Fruit fly (Drosophila melanogaster) whole organism, wandering third instar larva: ENCODE data around the gene ldd.

Experiments
- Abd-B ChIP-seq: fragments of >200 bp; optimal IDR thresholded peaks from 2 replicates; lab custom pipeline; 2017; ENCODE audit warnings: missing biosample characterization, missing genetic modification characterization
- GATAd ChIP-seq: sonication (Bioruptor generic); optimal IDR thresholded peaks from 2 replicates; lab custom pipeline; 2016; ENCODE audit warnings: missing biosample characterization, missing genetic modification characterization
- Mio ChIP-seq: sonication (Bioruptor generic); optimal IDR thresholded peaks from 2 replicates; lab custom pipeline; 2016; ENCODE audit warnings: missing biosample characterization, missing genetic modification characterization
- Myc ChIP-seq: fragments of >200 bp; optimal IDR thresholded peaks from 2 replicates; lab custom pipeline; 2017
- N ChIP-seq: fragments of >200 bp; optimal IDR thresholded peaks from 2 replicates; lab custom pipeline; 2018; ENCODE audit warnings: missing biosample characterization, missing external identifiers, missing genetic modification characterization
- OdsH ChIP-seq: fragments of 200-800 bp; sonication (Bioruptor generic); optimal IDR thresholded peaks from 2 replicates; lab custom pipeline; 2016; ENCODE audit warnings: missing biosample characterization, mild to moderate bottlenecking, missing genetic modification characterization
- Sp1 ChIP-seq: fragments of 200-800 bp; sonication (Bioruptor generic); optimal IDR thresholded peaks from 3 replicates; lab custom pipeline; 2019; ENCODE audit warnings: missing biosample characterization, mild to moderate bottlenecking, missing genetic modification characterization, moderate library complexity
- ey ChIP-seq: fragments of 200-800 bp; sonication (Bioruptor generic); optimal IDR thresholded peaks from 2 replicates; lab custom pipeline; 2016; ENCODE audit warnings: missing biosample characterization, missing genetic modification characterization
- h ChIP-seq: fragments of 200-800 bp; sonication (Bioruptor generic); optimal IDR thresholded peaks from 3 replicates; lab custom pipeline; 2016; ENCODE audit warnings: missing biosample characterization, mild to moderate bottlenecking, missing genetic modification characterization
- lola ChIP-seq: fragments of >200 bp; optimal IDR thresholded peaks from 2 replicates; lab custom pipeline; 2017; ENCODE audit warnings: missing biosample characterization, missing genetic modification characterization
- pan ChIP-seq: fragments of >200 bp; optimal IDR thresholded peaks from 2 replicates; lab custom pipeline; 2017
- sv ChIP-seq: fragments of 200-800 bp; sonication (Bioruptor generic); optimal IDR thresholded peaks from 3 replicates; lab custom pipeline; 2016; ENCODE audit warnings: missing biosample characterization, missing genetic modification characterization
- usp ChIP-seq: fragments of >200 bp; optimal IDR thresholded peaks from 2 replicates; lab custom pipeline; 2017; ENCODE audit warnings: missing biosample characterization, missing genetic modification characterization

- TF ChIP-seq h (GFP tag; lab: Kevin White, UChicago), result no peak
- TF ChIP-seq OdsH (GFP tag; lab: Kevin White, UChicago), result no peak
- no peak for TF ChIP-seq GATAd
- no peak for TF ChIP-seq Myc (lab: Kevin White, UChicago)
- TF ChIP-seq usp (GFP tag; lab: Kevin White, UChicago), result no peak
- no peak for TF ChIP-seq lola (GFP tag; lab: Kevin White, UChicago)
- no peak for TF ChIP-seq N (GFP tag; lab: Kevin White, UChicago)
- no peak for TF ChIP-seq Abd-B (GFP tag; lab: Kevin White, UChicago)
- TF ChIP-seq Sp1 (GFP tag; lab: Kevin White, UChicago), result no peak
- TF ChIP-seq Mio, result no peak
- no peak for TF ChIP-seq ey
- no peak for TF ChIP-seq sv
- no peak for TF ChIP-seq pan (lab: Kevin White, UChicago)
Observed at dm6 chrX:21126790-21127189, 3.4 kb downstream of the ldd start.
